Fruit fly (Drosophila melanogaster) whole organism, embryonic: Measurements from ENCODE around the gene CG17027.

Source experiments
- Aef1 ChIP-seq: fragments of 200-800 bp; sonication (Bioruptor generic); IDR thresholded peaks from 3 replicates; pipeline ENCODE4 v1.3.6; 2022; ENCODE audit warnings: missing biosample characterization, missing genetic modification characterization
- Antp ChIP-seq: fragments of 200-800 bp; sonication (Bioruptor generic); optimal IDR thresholded peaks from 3 replicates; lab custom pipeline; 2016; ENCODE audit warnings: missing biosample characterization, missing genetic modification characterization
- Atf3 ChIP-seq: fragments of 200-800 bp; sonication (Bioruptor generic); optimal IDR thresholded peaks from 3 replicates; lab custom pipeline; 2016; ENCODE audit warnings: missing biosample characterization, missing genetic modification characterization
- CG10543 ChIP-seq: fragments of 200-800 bp; sonication (Bioruptor generic); optimal IDR thresholded peaks from 3 replicates; lab custom pipeline; 2017; ENCODE audit warnings: missing biosample characterization, mild to moderate bottlenecking, missing genetic modification characterization, moderate library complexity
- CG10565 ChIP-seq: fragments of 200-800 bp; sonication (Bioruptor generic); optimal IDR thresholded peaks from 3 replicates; lab custom pipeline; 2016; ENCODE audit warnings: missing biosample characterization, mild to moderate bottlenecking, missing genetic modification characterization
- CG11695 ChIP-seq: fragments of 200-800 bp; sonication (Bioruptor generic); IDR thresholded peaks from 3 replicates; pipeline ENCODE4 v1.3.6; 2022; ENCODE audit warnings: missing biosample characterization, missing genetic modification characterization
- CG12769 ChIP-seq: fragments of 200-800 bp; sonication (Bioruptor generic); optimal IDR thresholded peaks from 2 replicates; lab custom pipeline; 2019; ENCODE audit warnings: missing biosample characterization, mild to moderate bottlenecking, missing genetic modification characterization, moderate library complexity
- CG15011 ChIP-seq: fragments of 200-800 bp; sonication (Bioruptor generic); optimal IDR thresholded peaks from 3 replicates; lab custom pipeline; 2018; ENCODE audit warnings: missing biosample characterization, mild to moderate bottlenecking, missing genetic modification characterization
- CG15269 ChIP-seq: fragments of 200-800 bp; sonication (Bioruptor generic); optimal IDR thresholded peaks from 2 replicates; lab custom pipeline; 2018; ENCODE audit warnings: missing biosample characterization, mild to moderate bottlenecking, missing genetic modification characterization, moderate library complexity
- CG16779 ChIP-seq: fragments of 200-800 bp; sonication (Bioruptor generic); IDR thresholded peaks from 2 replicates; pipeline ENCODE4 v1.3.6; 2022; ENCODE audit warnings: missing biosample characterization, missing genetic modification characterization
- CG16813 ChIP-seq: fragments of 200-800 bp; sonication (Bioruptor generic); IDR thresholded peaks from 3 replicates; pipeline ENCODE4 v1.3.6; 2022; ENCODE audit warnings: missing biosample characterization, missing genetic modification characterization; ENCODE audit not compliant: partially characterized antibody
- CG1832 ChIP-seq: fragments of 200-800 bp; sonication (Bioruptor generic); optimal IDR thresholded peaks from 2 replicates; lab custom pipeline; 2017; ENCODE audit warnings: missing biosample characterization, mild to moderate bottlenecking, missing genetic modification characterization, inconsistent platforms
- CG18599 ChIP-seq: fragments of 200-800 bp; sonication (Bioruptor generic); optimal IDR thresholded peaks from 3 replicates; lab custom pipeline; 2017; ENCODE audit warnings: missing biosample characterization, missing genetic modification characterization, mild to moderate bottlenecking, moderate library complexity, missing genetic modification reagents
- CG33213 ChIP-seq: fragments of 200-800 bp; sonication (Bioruptor generic); optimal IDR thresholded peaks from 3 replicates; lab custom pipeline; 2016; ENCODE audit warnings: missing biosample characterization, missing genetic modification characterization
- CG33557 ChIP-seq: fragments of 200-800 bp; sonication (Bioruptor generic); optimal IDR thresholded peaks from 2 replicates; lab custom pipeline; 2019; ENCODE audit warnings: missing biosample characterization, mild to moderate bottlenecking, missing genetic modification characterization, moderate library complexity
- CG6689 ChIP-seq: fragments of 200-800 bp; sonication (Bioruptor generic); IDR thresholded peaks from 2 replicates; pipeline ENCODE4 v1.3.6; 2022; ENCODE audit warnings: missing biosample characterization, missing genetic modification characterization
- CG6854 ChIP-seq: fragments of 200-800 bp; sonication (Bioruptor generic); optimal IDR thresholded peaks from 3 replicates; lab custom pipeline; 2017; ENCODE audit warnings: missing biosample characterization, mild to moderate bottlenecking, missing genetic modification characterization
- CG8089 ChIP-seq: fragments of 200-800 bp; sonication (Bioruptor generic); optimal IDR thresholded peaks from 3 replicates; lab custom pipeline; 2016; ENCODE audit warnings: missing biosample characterization, missing genetic modification characterization
- CG8388 ChIP-seq: fragments of 200-800 bp; sonication (Bioruptor generic); optimal IDR thresholded peaks from 2 replicates; lab custom pipeline; 2019; ENCODE audit warnings: missing biosample characterization, mild to moderate bottlenecking, missing genetic modification characterization, moderate library complexity
- CG8765 ChIP-seq: fragments of 200-800 bp; sonication (Bioruptor generic); IDR thresholded peaks from 2 replicates; pipeline ENCODE4 v1.3.6; 2022; ENCODE audit warnings: missing biosample characterization, missing genetic modification characterization
- CG9437 ChIP-seq: fragments of 200-800 bp; sonication (Bioruptor generic); optimal IDR thresholded peaks from 2 replicates; lab custom pipeline; 2018; ENCODE audit warnings: missing biosample characterization, mild to moderate bottlenecking, missing genetic modification characterization
- HLH3B ChIP-seq: fragments of 200-800 bp; sonication (Bioruptor generic); IDR thresholded peaks from 2 replicates; pipeline ENCODE4 v1.3.6; 2022; ENCODE audit warnings: missing biosample characterization, missing genetic modification characterization
- HLH54F ChIP-seq: fragments of 200-800 bp; sonication (Bioruptor generic); optimal IDR thresholded peaks from 3 replicates; lab custom pipeline; 2016; ENCODE audit warnings: missing biosample characterization, missing genetic modification characterization
- HLHmδ ChIP-seq: fragments of 200-800 bp; sonication (Bioruptor generic); optimal IDR thresholded peaks from 2 replicates; lab custom pipeline; 2018; ENCODE audit warnings: missing biosample characterization, mild to moderate bottlenecking, missing genetic modification characterization, moderate library complexity
- HmgZ ChIP-seq: fragments of 200-800 bp; sonication (Bioruptor generic); optimal IDR thresholded peaks from 2 replicates; lab custom pipeline; 2018; ENCODE audit warnings: missing biosample characterization, mild to moderate bottlenecking, missing genetic modification characterization
- Med ChIP-seq: fragments of 200-800 bp; sonication (Bioruptor generic); peaks from one replicate; lab custom pipeline; 2016; ENCODE audit warnings: missing biosample characterization, missing genetic modification characterization, mild to moderate bottlenecking, inconsistent platforms, moderate library complexity
- Nf-YA ChIP-seq: fragments of 200-800 bp; sonication (Bioruptor generic); IDR thresholded peaks from 2 replicates; pipeline ENCODE4 v1.3.6; 2022; ENCODE audit warnings: missing biosample characterization, missing genetic modification characterization
- Ssrp ChIP-seq: fragments of 200-800 bp; sonication (Bioruptor generic); optimal IDR thresholded peaks from 2 replicates; lab custom pipeline; 2018; ENCODE audit warnings: missing biosample characterization, mild to moderate bottlenecking, missing genetic modification characterization, moderate library complexity
- Stat92E ChIP-seq, 3 experiments: fragments of >200 bp in 2 of 3; fragments of 200-800 bp in 1 of 3; sonication (Bioruptor generic) in 1 of 3; optimal IDR thresholded peaks; 2 replicates each; lab custom pipeline; 2017 to 2019; ENCODE audit warnings: missing biosample characterization in 3 of 3, missing genetic modification characterization in 3 of 3, mild to moderate bottlenecking in 1 of 3, moderate library complexity in 1 of 3
- Vsx1 ChIP-seq: fragments of 200-800 bp; sonication (Bioruptor generic); optimal IDR thresholded peaks from 2 replicates; lab custom pipeline; 2017; ENCODE audit warnings: missing biosample characterization, mild to moderate bottlenecking, missing genetic modification characterization, missing genetic modification reagents
- ftz-f1 ChIP-seq: fragments of 200-800 bp; sonication (Bioruptor generic); optimal IDR thresholded peaks from 2 replicates; lab custom pipeline; 2016; ENCODE audit warnings: missing biosample characterization, missing genetic modification characterization
- grau ChIP-seq: fragments of 200-800 bp; optimal IDR thresholded peaks from 3 replicates; lab custom pipeline; 2019; ENCODE audit warnings: missing biosample characterization, mild to moderate bottlenecking, missing genetic modification characterization, moderate library complexity
- kah ChIP-seq: fragments of 200-800 bp; sonication (Bioruptor generic); optimal IDR thresholded peaks from 2 replicates; lab custom pipeline; 2018; ENCODE audit warnings: missing biosample characterization, mild to moderate bottlenecking, missing genetic modification characterization
- kni ChIP-seq: fragments of 200-800 bp; sonication (Bioruptor generic); optimal IDR thresholded peaks from 3 replicates; lab custom pipeline; 2017; ENCODE audit warnings: mild to moderate bottlenecking, missing biosample characterization, missing genetic modification reagents, missing genetic modification characterization
- maf-S ChIP-seq: fragments of 200-800 bp; sonication (Bioruptor generic); optimal IDR thresholded peaks from 2 replicates; lab custom pipeline; 2016; ENCODE audit warnings: missing biosample characterization, missing genetic modification characterization
- mirr ChIP-seq: fragments of 200-800 bp; sonication (Bioruptor generic); optimal IDR thresholded peaks from 3 replicates; lab custom pipeline; 2018; ENCODE audit warnings: missing biosample characterization, mild to moderate bottlenecking, missing genetic modification characterization
- mld ChIP-seq: fragments of 200-800 bp; sonication (Bioruptor generic); IDR thresholded peaks from 3 replicates; pipeline ENCODE4 v1.3.6; 2022; ENCODE audit warnings: missing biosample characterization, missing genetic modification characterization; ENCODE audit not compliant: partially characterized antibody
- nmo ChIP-seq: fragments of 200-800 bp; sonication (Bioruptor generic); optimal IDR thresholded peaks from 2 replicates; lab custom pipeline; 2018; ENCODE audit warnings: missing biosample characterization, mild to moderate bottlenecking, missing genetic modification characterization, moderate library complexity
- psq ChIP-seq: fragments of 200-800 bp; sonication (Bioruptor generic); optimal IDR thresholded peaks from 2 replicates; lab custom pipeline; 2017; ENCODE audit warnings: missing biosample characterization, missing genetic modification characterization
- sc ChIP-seq, 3 experiments: fragments of >200 bp in 2 of 3; fragments of 200-800 bp in 1 of 3; sonication (Bioruptor generic) in 1 of 3; optimal IDR thresholded peaks; 2 replicates in 2 of 3; 3 replicates in 1 of 3; lab custom pipeline; 2017; ENCODE audit warnings: mild to moderate bottlenecking in 1 of 3, missing biosample characterization in 1 of 3, missing genetic modification characterization in 1 of 3, missing genetic modification reagents in 1 of 3
- schlank ChIP-seq: fragments of 200-800 bp; sonication (Bioruptor generic); optimal IDR thresholded peaks from 2 replicates; lab custom pipeline; 2018; ENCODE audit warnings: missing biosample characterization, mild to moderate bottlenecking, missing genetic modification characterization
- scrt ChIP-seq: fragments of 200-800 bp; sonication (Bioruptor generic); optimal IDR thresholded peaks from 2 replicates; lab custom pipeline; 2018; ENCODE audit warnings: missing biosample characterization, mild to moderate bottlenecking, missing genetic modification characterization, moderate library complexity
- sens-2 ChIP-seq: fragments of 200-800 bp; sonication (Bioruptor generic); IDR thresholded peaks from 2 replicates; pipeline ENCODE4 v1.3.6; 2022; ENCODE audit warnings: missing biosample characterization, missing genetic modification characterization
- so ChIP-seq: fragments of 200-800 bp; sonication (Bioruptor generic); IDR thresholded peaks from 3 replicates; pipeline ENCODE4 v1.3.6; 2022; ENCODE audit warnings: missing biosample characterization, missing genetic modification characterization
- sug ChIP-seq: fragments of 200-800 bp; optimal IDR thresholded peaks from 2 replicates; lab custom pipeline; 2019; ENCODE audit warnings: missing biosample characterization, mild to moderate bottlenecking, missing genetic modification characterization, moderate library complexity
- tx ChIP-seq: fragments of 200-800 bp; sonication (Bioruptor generic); optimal IDR thresholded peaks from 2 replicates; lab custom pipeline; 2016; ENCODE audit warnings: missing biosample characterization, missing genetic modification characterization
- usp ChIP-seq: fragments of >200 bp; optimal IDR thresholded peaks from 2 replicates; lab custom pipeline; 2017; ENCODE audit warnings: missing biosample characterization, missing genetic modification characterization

CG17027 gene

DNA sequence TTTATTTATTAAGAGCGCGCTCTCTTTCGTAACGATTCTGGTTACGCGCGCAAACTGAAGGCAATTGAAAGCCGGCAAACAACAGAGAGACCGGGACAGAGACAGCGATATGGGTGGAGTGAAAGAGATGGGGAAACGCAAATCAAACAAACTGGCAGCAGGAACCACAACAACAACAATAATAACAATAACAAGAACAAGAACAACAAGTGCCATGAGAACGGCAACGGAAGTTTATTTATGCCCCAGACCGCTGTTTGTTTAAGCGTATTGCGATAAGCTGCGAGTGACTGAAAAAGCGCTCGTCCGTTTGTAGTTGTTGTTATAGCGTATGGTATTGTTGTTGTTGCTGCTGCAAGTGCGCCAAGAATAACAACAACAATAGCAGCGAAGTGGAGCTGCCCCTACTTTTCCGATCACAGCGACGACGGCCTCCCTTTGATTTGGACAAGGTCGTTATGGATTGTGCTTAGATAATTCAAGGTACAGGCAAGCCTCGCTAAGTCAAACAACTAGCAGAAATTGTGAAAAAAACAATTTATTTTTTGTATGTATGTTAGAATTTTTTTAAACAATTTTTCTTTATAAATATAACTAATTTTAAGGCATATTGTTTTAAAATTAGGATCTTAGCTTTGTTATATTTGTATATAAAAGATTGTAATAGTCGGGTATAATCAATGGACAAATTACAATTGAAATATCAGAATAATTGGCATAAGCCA, 46.3 kb downstream of the CG17027 start (continued):
- peak; percentile 11 for TF ChIP-seq CG9437 (GFP tag; lab: Kevin White, UChicago)
- TF ChIP-seq CG12769 (tag; lab: Kevin White, UChicago): peak; percentile 70
- 0 out of 2 replicates have a peak, but pooled peaks have one; percentile 14 for TF ChIP-seq CG6689 (GFP tag; lab: Robert Waterston, UW)
- 0 out of 3 replicates have a peak, but pooled peaks have one; percentile 37 for TF ChIP-seq CG11695 (GFP tag; lab: Robert Waterston, UW)
- peak; percentile 76 for TF ChIP-seq kah (GFP tag; lab: Kevin White, UChicago)
- no peak for TF ChIP-seq Stat92E (GFP tag; optimal IDR thresholded peaks at IDR 0.05; lab: Kevin White, UChicago)
- TF ChIP-seq Nf-YA (GFP tag; lab: Robert Waterston, UW): peak; percentile 23; the same call in 1 of the 2 replicates
- peak; percentile 72 for TF ChIP-seq CG6854 (GFP tag; lab: Kevin White, UChicago)
- TF ChIP-seq psq (GFP tag; lab: Kevin White, UChicago): peak; percentile 17
- TF ChIP-seq CG33557: peak; percentile 85
- TF ChIP-seq usp (GFP tag; lab: Kevin White, UChicago): no peak
- TF ChIP-seq Med: peak; percentile 96
- TF ChIP-seq Ssrp (tag; lab: Kevin White, UChicago): no peak
- TF ChIP-seq Atf3 (GFP tag; lab: Kevin White, UChicago): peak; percentile 35
- 0 out of 2 replicates have a peak, but pooled peaks have one; percentile 22 for TF ChIP-seq CG16779 (GFP tag; lab: Robert Waterston, UW)
- peak; percentile 70 for TF ChIP-seq CG33213 (GFP tag; lab: Kevin White, UChicago)
- TF ChIP-seq HLH3B (GFP tag; lab: Robert Waterston, UW): peak; percentile 65; the same call in 1 of the 2 replicates
- TF ChIP-seq HmgZ: peak; percentile 77
- TF ChIP-seq Vsx1: peak; percentile 82
- peak; percentile 54 for TF ChIP-seq CG8089 (GFP tag; lab: Kevin White, UChicago)
- peak; percentile 54 for TF ChIP-seq schlank (tag; lab: Kevin White, UChicago)
- no peak for TF ChIP-seq CG8388 (GFP tag; lab: Kevin White, UChicago)
- TF ChIP-seq maf-S: peak; percentile 26
- TF ChIP-seq scrt (GFP tag; lab: Kevin White, UChicago): peak; percentile 36
- peak; percentile 5 for TF ChIP-seq CG15269
- peak; percentile 55 for TF ChIP-seq Antp (GFP tag; lab: Kevin White, UChicago)
- peak; percentile 63 for TF ChIP-seq ftz-f1 (GFP tag; lab: Kevin White, UChicago)
- TF ChIP-seq CG1832 (GFP tag; lab: Kevin White, UChicago): peak; percentile 54
- no peak for TF ChIP-seq CG8765 (GFP tag; lab: Robert Waterston, UW)
- peak; percentile 4 for TF ChIP-seq HLH54F (GFP tag; lab: Kevin White, UChicago)
- TF ChIP-seq mirr (GFP tag; lab: Kevin White, UChicago): peak; percentile 80
- TF ChIP-seq sens-2 (GFP tag; lab: Robert Waterston, UW): 0 out of 2 replicates have a peak, but pooled peaks have one; percentile 36
- TF ChIP-seq sc (optimal IDR thresholded peaks at IDR 0.05; lab: Kevin White, UChicago): no peak
- peak; percentile 77 for TF ChIP-seq sc (GFP tag; optimal IDR thresholded peaks at IDR 0.05; lab: Kevin White, UChicago)
- TF ChIP-seq CG16813: no peak
- TF ChIP-seq CG18599: peak; percentile 60
- peak; percentile 89 for TF ChIP-seq grau (tag; lab: Kevin White, UChicago)
- no peak for TF ChIP-seq nmo (GFP tag; lab: Kevin White, UChicago)
- TF ChIP-seq CG15011 (GFP tag; lab: Kevin White, UChicago): peak; percentile 68
- TF ChIP-seq Aef1 (GFP tag; lab: Robert Waterston, UW): peak; percentile 68
- TF ChIP-seq mld (GFP tag; lab: Robert Waterston, UW): no peak
- peak; percentile 5 for TF ChIP-seq CG10565 (GFP tag; lab: Kevin White, UChicago)
- TF ChIP-seq so (GFP tag; lab: Robert Waterston, UW): peak; percentile 80; the same call in 2 of the 3 replicates
- no peak for TF ChIP-seq tx (GFP tag; lab: Kevin White, UChicago)
- peak; percentile 87 for TF ChIP-seq HLHmδ (GFP tag; lab: Kevin White, UChicago)
- TF ChIP-seq kni (GFP tag; lab: Kevin White, UChicago): peak; percentile 94
- peak; percentile 72 for TF ChIP-seq sug
- peak; percentile 87 for TF ChIP-seq CG10543 (GFP tag; lab: Kevin White, UChicago)
